Fruit fly (Drosophila melanogaster) whole organism, embryonic: ENCODE results near the gene Usp5.

Experiments
- Abd-B ChIP-seq: fragments of 200-800 bp; sonication (Bioruptor generic); optimal IDR thresholded peaks from 2 replicates; lab custom pipeline; 2018; ENCODE audit warnings: missing biosample characterization, mild to moderate bottlenecking, missing genetic modification characterization, moderate library complexity
- CG11456 ChIP-seq: fragments of 200-800 bp; sonication (Bioruptor generic); IDR thresholded peaks from 3 replicates; pipeline ENCODE4 v1.3.6; 2022; ENCODE audit warnings: missing biosample characterization, missing genetic modification characterization
- CG11560 ChIP-seq: fragments of 200-800 bp; sonication (Bioruptor generic); IDR thresholded peaks from 3 replicates; pipeline ENCODE4 v1.3.6; 2022; ENCODE audit warnings: missing biosample characterization, missing genetic modification characterization
- CG12942 ChIP-seq: fragments of 200-800 bp; sonication (Bioruptor generic); optimal IDR thresholded peaks from 3 replicates; lab custom pipeline; 2016; ENCODE audit warnings: missing biosample characterization, missing genetic modification characterization
- CG13624 ChIP-seq: fragments of 200-800 bp; sonication (Bioruptor generic); optimal IDR thresholded peaks from 2 replicates; lab custom pipeline; 2016; ENCODE audit warnings: missing biosample characterization, missing genetic modification characterization
- CG1529 ChIP-seq: fragments of 200-800 bp; sonication (Bioruptor generic); optimal IDR thresholded peaks from 3 replicates; lab custom pipeline; 2018; ENCODE audit warnings: missing biosample characterization, missing genetic modification characterization
- CG18764 ChIP-seq: fragments of 200-800 bp; sonication (Bioruptor generic); optimal IDR thresholded peaks from 3 replicates; lab custom pipeline; 2016; ENCODE audit warnings: missing biosample characterization, missing genetic modification characterization
- CG2129 ChIP-seq: fragments of 200-800 bp; sonication (Bioruptor generic); IDR thresholded peaks from 2 replicates; pipeline ENCODE4 v1.3.6; 2022; ENCODE audit warnings: missing biosample characterization, missing genetic modification characterization; ENCODE audit not compliant: partially characterized antibody
- CG30020 ChIP-seq: fragments of 200-800 bp; optimal IDR thresholded peaks from 2 replicates; lab custom pipeline; 2019; ENCODE audit warnings: missing biosample characterization, mild to moderate bottlenecking, missing genetic modification characterization, moderate library complexity
- CG31441 ChIP-seq: fragments of 200-800 bp; sonication (Bioruptor generic); IDR thresholded peaks from 2 replicates; pipeline ENCODE4 v1.3.6; 2022; ENCODE audit warnings: missing biosample characterization, missing genetic modification characterization
- CG3163 ChIP-seq: fragments of 200-800 bp; sonication (Bioruptor generic); optimal IDR thresholded peaks from 3 replicates; lab custom pipeline; 2016; ENCODE audit warnings: missing biosample characterization, missing genetic modification characterization
- CG43689 ChIP-seq: fragments of 200-800 bp; sonication (Bioruptor generic); IDR thresholded peaks from 2 replicates; pipeline ENCODE4 v1.3.6; 2022; ENCODE audit warnings: missing biosample characterization, missing genetic modification characterization
- CG4730 ChIP-seq: fragments of 200-800 bp; sonication (Bioruptor generic); IDR thresholded peaks from 2 replicates; pipeline ENCODE4 v1.3.6; 2022; ENCODE audit warnings: missing biosample characterization, missing genetic modification characterization
- CG6854 ChIP-seq: fragments of 200-800 bp; sonication (Bioruptor generic); optimal IDR thresholded peaks from 3 replicates; lab custom pipeline; 2017; ENCODE audit warnings: missing biosample characterization, mild to moderate bottlenecking, missing genetic modification characterization
- CG7745 ChIP-seq: fragments of 200-800 bp; sonication (Bioruptor generic); optimal IDR thresholded peaks from 2 replicates; lab custom pipeline; 2018; ENCODE audit warnings: missing biosample characterization, mild to moderate bottlenecking, missing genetic modification characterization, moderate library complexity
- CG8359 ChIP-seq: fragments of 200-800 bp; sonication (Bioruptor generic); optimal IDR thresholded peaks from 2 replicates; lab custom pipeline; 2017; ENCODE audit warnings: missing biosample characterization, mild to moderate bottlenecking, missing genetic modification characterization, borderline replicate concordance
- CG8765 ChIP-seq: fragments of 200-800 bp; sonication (Bioruptor generic); IDR thresholded peaks from 2 replicates; pipeline ENCODE4 v1.3.6; 2022; ENCODE audit warnings: missing biosample characterization, missing genetic modification characterization
- CG9609 ChIP-seq: fragments of 200-800 bp; sonication (Bioruptor generic); optimal IDR thresholded peaks from 3 replicates; lab custom pipeline; 2016; ENCODE audit warnings: missing biosample characterization, missing genetic modification characterization
- CG9932 ChIP-seq: fragments of 200-800 bp; sonication (Bioruptor generic); IDR thresholded peaks from 2 replicates; pipeline ENCODE4 v1.3.6; 2022; ENCODE audit warnings: missing biosample characterization, missing genetic modification characterization
- Dbx ChIP-seq: fragments of 200-800 bp; sonication (Bioruptor generic); IDR thresholded peaks from 3 replicates; pipeline ENCODE4 v1.3.6; 2022; ENCODE audit warnings: missing biosample characterization, missing genetic modification characterization
- E2f1 ChIP-seq: fragments of 200-800 bp; sonication (Bioruptor generic); IDR thresholded peaks from 2 replicates; pipeline ENCODE4 v1.3.6; 2022; ENCODE audit warnings: missing biosample characterization, missing genetic modification characterization
- Eip74EF ChIP-seq, 2 experiments: fragments of 200-800 bp in 1 of 2; fragments of >200 bp in 1 of 2; sonication (Bioruptor generic) in 1 of 2; optimal IDR thresholded peaks; 2 replicates each; lab custom pipeline; 2017 to 2019; ENCODE audit warnings: missing biosample characterization in 2 of 2, missing genetic modification characterization in 2 of 2, mild to moderate bottlenecking in 1 of 2, moderate library complexity in 1 of 2
- Ets97D ChIP-seq: fragments of 200-800 bp; sonication (Bioruptor generic); optimal IDR thresholded peaks from 3 replicates; lab custom pipeline; 2016; ENCODE audit warnings: missing biosample characterization, missing genetic modification characterization
- HLH4C ChIP-seq: fragments of 200-800 bp; sonication (Bioruptor generic); IDR thresholded peaks from 3 replicates; pipeline ENCODE4 v1.3.6; 2022; ENCODE audit warnings: missing biosample characterization, missing genetic modification characterization; ENCODE audit not compliant: partially characterized antibody
- Kr ChIP-seq: fragments of 200-800 bp; sonication (Bioruptor generic); optimal IDR thresholded peaks from 2 replicates; lab custom pipeline; 2017; ENCODE audit warnings: missing biosample characterization, mild to moderate bottlenecking, missing genetic modification characterization
- MBD-R2 ChIP-seq: fragments of 200-800 bp; sonication (Bioruptor generic); IDR thresholded peaks from 2 replicates; pipeline ENCODE4 v1.3.6; 2022; ENCODE audit warnings: missing biosample characterization, missing genetic modification characterization
- Mrtf ChIP-seq: fragments of 200-800 bp; sonication (Bioruptor generic); IDR thresholded peaks from 3 replicates; pipeline ENCODE4 v1.3.6; 2022; ENCODE audit warnings: missing biosample characterization, missing genetic modification characterization
- Myb ChIP-seq: fragments of 200-800 bp; sonication (Bioruptor generic); optimal IDR thresholded peaks from 2 replicates; lab custom pipeline; 2016; ENCODE audit warnings: missing biosample characterization, missing genetic modification characterization
- NFAT ChIP-seq: fragments of 200-800 bp; sonication (Bioruptor generic); IDR thresholded peaks from 2 replicates; pipeline ENCODE4 v1.3.6; 2022; ENCODE audit warnings: missing biosample characterization, missing genetic modification characterization
- Neu2 ChIP-seq: fragments of 200-800 bp; sonication (Bioruptor generic); optimal IDR thresholded peaks from 3 replicates; lab custom pipeline; 2016; ENCODE audit warnings: missing biosample characterization, missing genetic modification characterization, borderline replicate concordance
- Sox102F ChIP-seq: fragments of 200-800 bp; sonication (Bioruptor generic); optimal IDR thresholded peaks from 2 replicates; lab custom pipeline; 2018; ENCODE audit warnings: missing biosample characterization, mild to moderate bottlenecking, missing genetic modification characterization, moderate library complexity
- amos ChIP-seq: fragments of 200-800 bp; sonication (Bioruptor generic); IDR thresholded peaks from 2 replicates; pipeline ENCODE4 v1.3.6; 2022; ENCODE audit warnings: missing biosample characterization, missing genetic modification characterization; ENCODE audit not compliant: partially characterized antibody
- ash1 ChIP-seq: fragments of 200-800 bp; sonication (Bioruptor generic); optimal IDR thresholded peaks from 2 replicates; lab custom pipeline; 2018; ENCODE audit warnings: missing biosample characterization, mild to moderate bottlenecking, missing genetic modification characterization
- br ChIP-seq: fragments of >200 bp; optimal IDR thresholded peaks from 2 replicates; lab custom pipeline; 2017
- cas ChIP-seq: fragments of 200-800 bp; sonication (Bioruptor generic); IDR thresholded peaks from 2 replicates; pipeline ENCODE4 v1.3.6; 2022; ENCODE audit warnings: missing biosample characterization, missing genetic modification characterization
- cato ChIP-seq: fragments of 200-800 bp; sonication (Bioruptor generic); optimal IDR thresholded peaks from 2 replicates; lab custom pipeline; 2016; ENCODE audit warnings: missing biosample characterization, missing genetic modification characterization, borderline replicate concordance
- chm ChIP-seq: fragments of 200-800 bp; sonication (Bioruptor generic); IDR thresholded peaks from 2 replicates; pipeline ENCODE4 v1.3.6; 2022; ENCODE audit warnings: missing biosample characterization, missing genetic modification characterization
- emc ChIP-seq: fragments of 200-800 bp; sonication (Bioruptor generic); optimal IDR thresholded peaks from 2 replicates; lab custom pipeline; 2016; ENCODE audit warnings: missing biosample characterization, missing genetic modification characterization
- esg ChIP-seq: fragments of 200-800 bp; sonication (Bioruptor generic); conservative IDR thresholded peaks from 2 replicates; pipeline ENCODE4 v1.3.6; 2022; ENCODE audit warnings: missing biosample characterization, missing genetic modification characterization
- hkb ChIP-seq, 2 experiments: fragments of 200-800 bp in 1 of 2; fragments of >200 bp in 1 of 2; sonication (Bioruptor generic) in 1 of 2; IDR thresholded peaks in 1 of 2; optimal IDR thresholded peaks in 1 of 2; 2 replicates each; pipeline versions ENCODE4 v1.3.6 to Lab custom; 2017 to 2022; ENCODE audit warnings: missing biosample characterization in 1 of 2, missing genetic modification characterization in 1 of 2
- inv ChIP-seq: fragments of 200-800 bp; sonication (Bioruptor generic); IDR thresholded peaks from 2 replicates; pipeline ENCODE4 v1.3.6; 2022; ENCODE audit warnings: missing biosample characterization, missing genetic modification characterization; ENCODE audit not compliant: partially characterized antibody
- jumu ChIP-seq: fragments of 200-800 bp; sonication (Bioruptor generic); optimal IDR thresholded peaks from 3 replicates; lab custom pipeline; 2016; ENCODE audit warnings: missing biosample characterization, missing genetic modification characterization
- kni ChIP-seq: fragments of 200-800 bp; sonication (Bioruptor generic); optimal IDR thresholded peaks from 3 replicates; lab custom pipeline; 2017; ENCODE audit warnings: mild to moderate bottlenecking, missing biosample characterization, missing genetic modification reagents, missing genetic modification characterization
- peb ChIP-seq: fragments of 200-800 bp; sonication (Bioruptor generic); IDR thresholded peaks from 2 replicates; pipeline ENCODE4 v1.3.6; 2022; ENCODE audit warnings: missing biosample characterization, missing genetic modification characterization
- prd ChIP-seq, 3 experiments: fragments of >200 bp in 2 of 3; fragments of 200-800 bp in 1 of 3; sonication (Bioruptor generic) in 1 of 3; optimal IDR thresholded peaks in 2 of 3; IDR thresholded peaks in 1 of 3; 2 replicates in 2 of 3; 3 replicates in 1 of 3; pipeline versions ENCODE4 v1.3.6 to Lab custom; 2017 to 2022; ENCODE audit warnings: missing biosample characterization in 1 of 3, missing genetic modification characterization in 1 of 3
- run ChIP-seq: fragments of 200-800 bp; sonication (Bioruptor generic); optimal IDR thresholded peaks from 3 replicates; lab custom pipeline; 2018; ENCODE audit warnings: missing biosample characterization, mild to moderate bottlenecking, missing genetic modification characterization
- sim ChIP-seq: fragments of 200-800 bp; sonication (Bioruptor generic); IDR thresholded peaks from 2 replicates; pipeline ENCODE4 v1.3.6; 2022; ENCODE audit warnings: missing biosample characterization, missing genetic modification characterization
- so ChIP-seq: fragments of 200-800 bp; sonication (Bioruptor generic); IDR thresholded peaks from 3 replicates; pipeline ENCODE4 v1.3.6; 2022; ENCODE audit warnings: missing biosample characterization, missing genetic modification characterization
- sob ChIP-seq: fragments of 200-800 bp; sonication (Bioruptor generic); IDR thresholded peaks from 2 replicates; pipeline ENCODE4 v1.3.6; 2022; ENCODE audit warnings: missing biosample characterization, missing genetic modification characterization
- vnd ChIP-seq: fragments of 200-800 bp; sonication (Bioruptor generic); IDR thresholded peaks from 3 replicates; pipeline ENCODE4 v1.3.6; 2022; ENCODE audit warnings: missing biosample characterization, missing genetic modification characterization; ENCODE audit not compliant: partially characterized antibody

Usp5 gene

DNA sequence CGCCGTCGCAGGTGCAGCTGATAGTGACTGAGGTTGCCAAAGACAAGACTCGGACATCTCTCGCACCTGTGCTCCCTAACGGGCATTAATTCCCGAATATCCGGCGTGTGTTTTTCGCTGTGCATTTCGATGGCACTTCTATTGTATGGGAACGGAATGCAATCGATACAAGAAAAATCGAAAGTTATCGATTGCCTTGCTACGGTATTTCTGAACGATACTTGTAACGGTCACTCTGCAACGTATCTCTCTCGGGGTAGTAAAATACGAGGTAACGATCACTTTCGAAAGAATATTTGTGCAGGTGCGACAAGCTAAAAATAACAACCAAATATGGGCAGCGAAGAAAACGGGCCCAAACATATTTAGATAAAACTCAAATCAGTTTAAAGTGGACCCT, 16.8 kb upstream of the Usp5 start, which contains the start of gene CG32280 (continued):
- TF ChIP-seq jumu (GFP tag; lab: Kevin White, UChicago) (peak; percentile 21), chm (GFP tag; lab: Robert Waterston, UW) (peak; percentile 40; the same call in 1 of the 2 replicates), CG13624 (GFP tag; lab: Kevin White, UChicago) (peak; percentile 24), emc (no peak), Neu2 (GFP tag; lab: Kevin White, UChicago) (no peak), CG6854 (GFP tag; lab: Kevin White, UChicago) (no peak), sim (GFP tag; lab: Robert Waterston, UW) (0 out of 2 replicates have a peak, but pooled peaks have one; percentile 19), CG30020 (tag; lab: Kevin White, UChicago) (peak; percentile 31), CG3163 (GFP tag; lab: Kevin White, UChicago) (no peak), Dbx (GFP tag; lab: Robert Waterston, UW) (no peak), Mrtf (no peak), CG9609 (peak; percentile 20), cas (GFP tag; lab: Robert Waterston, UW) (no peak), Myb (GFP tag; lab: Kevin White, UChicago) (peak; percentile 82), CG43689 (no peak), amos (GFP tag; lab: Robert Waterston, UW) (peak; percentile 91), prd (optimal IDR thresholded peaks at IDR 0.05; lab: Kevin White, UChicago) (no peak), prd (GFP tag; IDR thresholded peaks at IDR 0.05; lab: Robert Waterston, UW) (no peak), run (tag; lab: Kevin White, UChicago) (no peak), Ets97D (GFP tag; lab: Kevin White, UChicago) (peak; percentile 38), HLH4C (GFP tag; lab: Robert Waterston, UW) (peak; percentile 86), Kr (no peak), cato (no peak), CG9932 (GFP tag; lab: Robert Waterston, UW) (peak; percentile 63), br (no peak), E2f1 (GFP tag; lab: Robert Waterston, UW) (no peak), CG18764 (no peak), CG7745 (tag; lab: Kevin White, UChicago) (no peak), CG11456 (no peak), so (0 out of 3 replicates have a peak, but pooled peaks have one; percentile 32), CG31441 (GFP tag; lab: Robert Waterston, UW) (no peak), ash1 (no peak), Sox102F (GFP tag; lab: Kevin White, UChicago) (no peak), sob (GFP tag; lab: Robert Waterston, UW) (peak; percentile 58; the same call in 1 of the 2 replicates), vnd (GFP tag; lab: Robert Waterston, UW) (peak; percentile 84), peb (GFP tag; lab: Robert Waterston, UW) (no peak), CG2129 (GFP tag; lab: Robert Waterston, UW) (peak; percentile 76), Eip74EF (GFP tag; optimal IDR thresholded peaks at IDR 0.05; lab: Kevin White, UChicago) (no peak), CG11560 (no peak), CG12942 (GFP tag; lab: Kevin White, UChicago) (no peak), MBD-R2 (GFP tag; lab: Robert Waterston, UW) (peak; percentile 82), CG8359 (GFP tag; lab: Kevin White, UChicago) (no peak), esg (GFP tag; lab: Robert Waterston, UW) (no peak), hkb (optimal IDR thresholded peaks at IDR 0.05; lab: Kevin White, UChicago) (no peak), hkb (GFP tag; IDR thresholded peaks at IDR 0.05; lab: Robert Waterston, UW) (no peak), CG4730 (GFP tag; lab: Robert Waterston, UW) (no peak), inv (GFP tag; lab: Robert Waterston, UW) (peak; percentile 77), Abd-B (GFP tag; lab: Kevin White, UChicago) (no peak), NFAT (GFP tag; lab: Robert Waterston, UW) (peak; percentile 40; the same call in 1 of the 2 replicates), CG8765 (GFP tag; lab: Robert Waterston, UW) (no peak), CG1529 (GFP tag; lab: Kevin White, UChicago) (no peak), kni (GFP tag; lab: Kevin White, UChicago) (no peak)
